Worm (Caenorhabditis elegans) whole organism, dauer: ENCODE results near the gene srx-80.

Experiments
- unc-62 ChIP-seq: sonication (generic microtip); optimal IDR thresholded peaks from 2 replicates; lab custom pipeline; 2017; ENCODE audit warnings: missing biosample characterization, missing genetic modification reagents, missing genetic modification characterization

srx-80 gene

ce11 chrV:11593427-11593826, at the start of gene srx-80:
srx-80 (plus strand) TSS chrV:11593727.
- TF ChIP-seq unc-62 (GFP tag; lab: Kevin White, UChicago) = no peak

- TF ChIP-seq unc-62 (GFP tag; lab: Kevin White, UChicago) = no peak
These were observed 48.3 kb upstream of the srx-80 start, which contains the start of gene F38B7.10 for ce11 chrV:11545227-11545626. F38B7.10 (plus strand) TSS chrV:11545527.

- TF ChIP-seq unc-62 (GFP tag; lab: Kevin White, UChicago) = no peak
These were observed 46.7 kb upstream of the srx-80 start, which contains the start of gene F38B7.11 for ce11 chrV:11546795-11547194. F38B7.11 (plus strand) TSS chrV:11547095.

ce11 chrV:11548914-11549406, 44.6 kb upstream of the srx-80 start, which contains the start of the genes F38B7.17 and F38B7.3:
F38B7.17 (minus strand) TSS chrV:11548964.
F38B7.3 (plus strand) TSS chrV:11549107.
- no peak for TF ChIP-seq unc-62 (GFP tag; lab: Kevin White, UChicago)

ce11 chrV:11552379-11552778, 41.1 kb upstream of the srx-80 start, which contains the start of gene srx-85:
srx-85 (plus strand) TSS chrV:11552679.
- TF ChIP-seq unc-62 (GFP tag; lab: Kevin White, UChicago) = no peak

- TF ChIP-seq unc-62 (GFP tag; lab: Kevin White, UChicago) = no peak
These were observed 39.3 kb upstream of the srx-80 start, which contains the start of gene duo-1 for ce11 chrV:11554260-11554659. duo-1 (plus strand) TSS chrV:11554630.

- TF ChIP-seq unc-62 (GFP tag; lab: Kevin White, UChicago) = no peak
These were observed 30.9 kb upstream of the srx-80 start, which contains the start of gene srx-86 for ce11 chrV:11562643-11563042. srx-86 (plus strand) TSS chrV:11562943.

- no peak for TF ChIP-seq unc-62 (GFP tag; lab: Kevin White, UChicago)
These were observed 29.0 kb upstream of the srx-80 start, which contains the start of gene srx-87 for ce11 chrV:11564573-11564972. srx-87 (plus strand) TSS chrV:11564873.

ce11 chrV:11570169-11570651, 23.3 kb upstream of the srx-80 start, which contains the start of the genes nhr-101 and pms-2:
nhr-101 (plus strand) TSS chrV:11570476.
pms-2 (minus strand) TSS chrV:11570601.
- TF ChIP-seq unc-62 (GFP tag; lab: Kevin White, UChicago) = no peak

- TF ChIP-seq unc-62 (GFP tag; lab: Kevin White, UChicago) = no peak
These were observed 20.6 kb upstream of the srx-80 start, which contains the start of the genes H12C20.7 and nhr-68 for ce11 chrV:11572803-11573490. H12C20.7 (minus strand) TSS chrV:11572990. nhr-68 (plus strand) TSS chrV:11573440.

- TF ChIP-seq unc-62 (GFP tag; lab: Kevin White, UChicago) = no peak
These were observed 19.0 kb upstream of the srx-80 start for ce11 chrV:11574563-11574962.

ce11 chrV:11580826-11581225, 12.7 kb upstream of the srx-80 start, which contains the start of gene srx-90:
srx-90 (plus strand) TSS chrV:11581126.
- TF ChIP-seq unc-62 (GFP tag; lab: Kevin White, UChicago) = no peak

- TF ChIP-seq unc-62 (GFP tag; lab: Kevin White, UChicago) = no peak
These were observed 10.3 kb upstream of the srx-80 start, which contains the start of gene srx-88 for ce11 chrV:11583212-11583611. srx-88 (plus strand) TSS chrV:11583512.

- no peak for TF ChIP-seq unc-62 (GFP tag; lab: Kevin White, UChicago)
These were observed 8.4 kb upstream of the srx-80 start for ce11 chrV:11585122-11585521.

- TF ChIP-seq unc-62 (GFP tag; lab: Kevin White, UChicago) = no peak
These were observed 4.1 kb upstream of the srx-80 start, which contains the start of gene srx-82 for ce11 chrV:11589433-11589832. srx-82 (plus strand) TSS chrV:11589733.

ce11 chrV:11593888-11594287, 361 bp downstream of the srx-80 start:
- no peak for TF ChIP-seq unc-62 (GFP tag; lab: Kevin White, UChicago)
